Fruit fly (Drosophila melanogaster) whole organism, embryonic: ENCODE data around the gene eIF4A.

Experiments used
- Adf1 ChIP-seq: fragments of 200-800 bp; sonication (Bioruptor generic); IDR thresholded peaks from 2 replicates; pipeline ENCODE4 v1.3.6; 2022; ENCODE audit warnings: missing biosample characterization, missing genetic modification characterization
- B-H2 ChIP-seq: fragments of 200-800 bp; sonication (Bioruptor generic); optimal IDR thresholded peaks from 2 replicates; lab custom pipeline; 2018; ENCODE audit warnings: missing biosample characterization, mild to moderate bottlenecking, missing genetic modification characterization
- Blimp-1 ChIP-seq: fragments of 200-800 bp; sonication (Bioruptor generic); optimal IDR thresholded peaks from 3 replicates; lab custom pipeline; 2018; ENCODE audit warnings: missing biosample characterization, missing genetic modification characterization, mild to moderate bottlenecking, moderate library complexity, missing genetic modification reagents
- CG11093 ChIP-seq: fragments of 200-800 bp; sonication (Bioruptor generic); IDR thresholded peaks from 3 replicates; pipeline ENCODE4 v1.3.6; 2022; ENCODE audit warnings: missing biosample characterization, missing genetic modification characterization
- CG11456 ChIP-seq: fragments of 200-800 bp; sonication (Bioruptor generic); IDR thresholded peaks from 3 replicates; pipeline ENCODE4 v1.3.6; 2022; ENCODE audit warnings: missing biosample characterization, missing genetic modification characterization
- CG30431 ChIP-seq: fragments of 200-800 bp; sonication (Bioruptor generic); optimal IDR thresholded peaks from 2 replicates; lab custom pipeline; 2017; ENCODE audit warnings: missing biosample characterization, missing genetic modification characterization
- CG34422 ChIP-seq: fragments of 200-800 bp; sonication (Bioruptor generic); IDR thresholded peaks from 3 replicates; pipeline ENCODE4 v1.3.6; 2022; ENCODE audit warnings: missing biosample characterization, missing genetic modification characterization
- CG4617 ChIP-seq: fragments of 200-800 bp; sonication (Bioruptor generic); optimal IDR thresholded peaks from 3 replicates; lab custom pipeline; 2016; ENCODE audit warnings: missing biosample characterization, missing genetic modification characterization, borderline replicate concordance
- CG4730 ChIP-seq: fragments of 200-800 bp; sonication (Bioruptor generic); IDR thresholded peaks from 2 replicates; pipeline ENCODE4 v1.3.6; 2022; ENCODE audit warnings: missing biosample characterization, missing genetic modification characterization
- CG5953 ChIP-seq: fragments of 200-800 bp; sonication (Bioruptor generic); IDR thresholded peaks from 2 replicates; pipeline ENCODE4 v1.3.6; 2022; ENCODE audit warnings: missing biosample characterization, missing genetic modification characterization
- CG6689 ChIP-seq: fragments of 200-800 bp; sonication (Bioruptor generic); IDR thresholded peaks from 2 replicates; pipeline ENCODE4 v1.3.6; 2022; ENCODE audit warnings: missing biosample characterization, missing genetic modification characterization
- CG6765 ChIP-seq: fragments of 200-800 bp; sonication (Bioruptor generic); optimal IDR thresholded peaks from 3 replicates; lab custom pipeline; 2017; ENCODE audit warnings: missing biosample characterization, mild to moderate bottlenecking, missing genetic modification characterization
- CG6791 ChIP-seq: fragments of 200-800 bp; sonication (Bioruptor generic); IDR thresholded peaks from 3 replicates; pipeline ENCODE4 v1.3.6; 2022; ENCODE audit warnings: missing biosample characterization, missing genetic modification characterization; ENCODE audit not compliant: partially characterized antibody
- CG7786 ChIP-seq: fragments of 200-800 bp; sonication (Bioruptor generic); optimal IDR thresholded peaks from 2 replicates; lab custom pipeline; 2016; ENCODE audit warnings: missing biosample characterization, missing genetic modification characterization
- CG9797 ChIP-seq: fragments of 200-800 bp; sonication (Bioruptor generic); optimal IDR thresholded peaks from 3 replicates; lab custom pipeline; 2018; ENCODE audit warnings: missing biosample characterization, mild to moderate bottlenecking, missing genetic modification characterization
- Doc2 ChIP-seq: fragments of 200-800 bp; sonication (Bioruptor generic); IDR thresholded peaks from 2 replicates; pipeline ENCODE4 v1.3.6; 2022; ENCODE audit warnings: missing biosample characterization, missing genetic modification characterization
- Gsc ChIP-seq: fragments of 200-800 bp; sonication (Bioruptor generic); IDR thresholded peaks from 2 replicates; pipeline ENCODE4 v1.3.6; 2022; ENCODE audit warnings: missing biosample characterization, missing genetic modification characterization
- Hr39 ChIP-seq: fragments of >200 bp; optimal IDR thresholded peaks from 2 replicates; lab custom pipeline; 2017
- MESR4 ChIP-seq: fragments of 200-800 bp; sonication (Bioruptor generic); optimal IDR thresholded peaks from 2 replicates; lab custom pipeline; 2018; ENCODE audit warnings: missing biosample characterization, mild to moderate bottlenecking, missing genetic modification characterization, moderate library complexity
- Med ChIP-seq: fragments of 200-800 bp; sonication (Bioruptor generic); peaks from one replicate; lab custom pipeline; 2016; ENCODE audit warnings: missing biosample characterization, missing genetic modification characterization, mild to moderate bottlenecking, inconsistent platforms, moderate library complexity
- Nf-YA ChIP-seq: fragments of 200-800 bp; sonication (Bioruptor generic); IDR thresholded peaks from 2 replicates; pipeline ENCODE4 v1.3.6; 2022; ENCODE audit warnings: missing biosample characterization, missing genetic modification characterization
- Pdp1 ChIP-seq, 2 experiments: fragments of 200-800 bp; sonication (Bioruptor generic); optimal IDR thresholded peaks; 3 replicates each; lab custom pipeline; 2016; ENCODE audit warnings: missing biosample characterization in 2 of 2, missing genetic modification characterization in 2 of 2, mild to moderate bottlenecking in 1 of 2, moderate library complexity in 1 of 2
- Sox102F ChIP-seq: fragments of 200-800 bp; sonication (Bioruptor generic); optimal IDR thresholded peaks from 2 replicates; lab custom pipeline; 2018; ENCODE audit warnings: missing biosample characterization, mild to moderate bottlenecking, missing genetic modification characterization, moderate library complexity
- bbx ChIP-seq: fragments of 200-800 bp; sonication (Bioruptor generic); IDR thresholded peaks from 2 replicates; pipeline ENCODE4 v1.3.6; 2022; ENCODE audit warnings: missing biosample characterization, missing genetic modification characterization; ENCODE audit not compliant: partially characterized antibody
- btn ChIP-seq: fragments of 200-800 bp; sonication (Bioruptor generic); optimal IDR thresholded peaks from 2 replicates; lab custom pipeline; 2016; ENCODE audit warnings: missing biosample characterization, missing genetic modification characterization
- crol ChIP-seq: fragments of 200-800 bp; sonication (Bioruptor generic); IDR thresholded peaks from 2 replicates; pipeline ENCODE4 v1.3.6; 2022; ENCODE audit warnings: missing biosample characterization, missing genetic modification characterization
- fd3F ChIP-seq: fragments of 200-800 bp; sonication (Bioruptor generic); optimal IDR thresholded peaks from 2 replicates; lab custom pipeline; 2018; ENCODE audit warnings: missing biosample characterization, mild to moderate bottlenecking, missing genetic modification characterization, moderate library complexity
- gcm ChIP-seq: fragments of 200-800 bp; sonication (Bioruptor generic); optimal IDR thresholded peaks from 2 replicates; lab custom pipeline; 2019; ENCODE audit warnings: missing biosample characterization, mild to moderate bottlenecking, missing genetic modification characterization, moderate library complexity
- gsb ChIP-seq: fragments of 200-800 bp; sonication (Bioruptor generic); IDR thresholded peaks from 2 replicates; pipeline ENCODE4 v1.3.6; 2022; ENCODE audit warnings: missing biosample characterization, missing genetic modification characterization
- gt ChIP-seq: fragments of 200-800 bp; sonication (Bioruptor generic); IDR thresholded peaks from 2 replicates; pipeline ENCODE4 v1.3.6; 2022; ENCODE audit warnings: missing biosample characterization, missing genetic modification characterization
- her ChIP-seq: fragments of 200-800 bp; sonication (Bioruptor generic); optimal IDR thresholded peaks from 2 replicates; lab custom pipeline; 2016; ENCODE audit warnings: missing biosample characterization, missing genetic modification characterization
- knrl ChIP-seq: fragments of 200-800 bp; sonication (Bioruptor generic); IDR thresholded peaks from 3 replicates; pipeline ENCODE4 v1.3.6; 2022; ENCODE audit warnings: missing biosample characterization, missing genetic modification characterization; ENCODE audit not compliant: partially characterized antibody
- lmd ChIP-seq: fragments of 200-800 bp; sonication (Bioruptor generic); IDR thresholded peaks from 2 replicates; pipeline ENCODE4 v1.3.6; 2022; ENCODE audit warnings: missing biosample characterization, missing genetic modification characterization
- nerfin-1 ChIP-seq: fragments of 200-800 bp; sonication (Bioruptor generic); optimal IDR thresholded peaks from 3 replicates; lab custom pipeline; 2019; ENCODE audit warnings: missing biosample characterization, mild to moderate bottlenecking, missing genetic modification characterization, moderate library complexity
- nerfin-2 ChIP-seq: fragments of 200-800 bp; sonication (Bioruptor generic); IDR thresholded peaks from 2 replicates; pipeline ENCODE4 v1.3.6; 2022; ENCODE audit warnings: missing biosample characterization, missing genetic modification characterization; ENCODE audit not compliant: partially characterized antibody
- otp ChIP-seq: fragments of 200-800 bp; sonication (Bioruptor generic); IDR thresholded peaks from 3 replicates; pipeline ENCODE4, ENCODE4 v1.3.6; 2022; ENCODE audit warnings: missing biosample characterization, missing genetic modification characterization
- sens ChIP-seq: fragments of 200-800 bp; sonication (Bioruptor generic); peaks from one replicate; lab custom pipeline; 2016; ENCODE audit warnings: missing biosample characterization, missing genetic modification characterization
- sisA ChIP-seq: fragments of 200-800 bp; sonication (Bioruptor generic); IDR thresholded peaks from 2 replicates; pipeline ENCODE4 v1.3.6; 2022; ENCODE audit warnings: missing biosample characterization, missing genetic modification characterization
- sob ChIP-seq: fragments of 200-800 bp; sonication (Bioruptor generic); IDR thresholded peaks from 2 replicates; pipeline ENCODE4 v1.3.6; 2022; ENCODE audit warnings: missing biosample characterization, missing genetic modification characterization
- ssp ChIP-seq: fragments of 200-800 bp; sonication (Bioruptor generic); IDR thresholded peaks from 2 replicates; pipeline ENCODE4 v1.3.6; 2022; ENCODE audit warnings: missing biosample characterization, missing genetic modification characterization
- twi ChIP-seq: fragments of 200-800 bp; optimal IDR thresholded peaks from 2 replicates; lab custom pipeline; 2019; ENCODE audit warnings: missing biosample characterization, mild to moderate bottlenecking, missing genetic modification characterization, moderate library complexity
- zen2 ChIP-seq: fragments of 200-800 bp; sonication (Bioruptor generic); IDR thresholded peaks from 3 replicates; pipeline ENCODE4 v1.3.6; 2022; ENCODE audit warnings: missing biosample characterization, missing genetic modification characterization; ENCODE audit not compliant: partially characterized antibody

eIF4A gene

dm6 chr2L:5958581-5959177 is 22.9 kb upstream of the eIF4A start, which contains the start of gene Vm26Ac:
Vm26Ac (minus strand) TSS chr2L:5958631.
- no peak for TF ChIP-seq gt
- TF ChIP-seq knrl (GFP tag; lab: Robert Waterston, UW) = no peak
- TF ChIP-seq nerfin-2 (GFP tag; lab: Robert Waterston, UW) = 0 out of 2 replicates have a peak, but pooled peaks have one; percentile 30
- TF ChIP-seq CG9797 (GFP tag; lab: Kevin White, UChicago) = no peak
- no peak for TF ChIP-seq Nf-YA (GFP tag; lab: Robert Waterston, UW)
- TF ChIP-seq crol (GFP tag; lab: Robert Waterston, UW) = no peak
- no peak for TF ChIP-seq Adf1 (GFP tag; lab: Robert Waterston, UW)
- TF ChIP-seq CG4617 (GFP tag; lab: Kevin White, UChicago) = no peak
- TF ChIP-seq, all 482 proteins: peak for 1

- TF ChIP-seq CG7786 (GFP tag; lab: Kevin White, UChicago) = no peak
- TF ChIP-seq ssp = peak; percentile 15; the same call in 1 of the 2 replicates
- TF ChIP-seq Hr39 (lab: Kevin White, UChicago) = peak; percentile 43
- peak; percentile 32 for TF ChIP-seq sens (GFP tag; lab: Kevin White, UChicago)
- TF ChIP-seq CG30431 (GFP tag; lab: Kevin White, UChicago) = no peak
- no peak for TF ChIP-seq gt
- 0 out of 2 replicates have a peak, but pooled peaks have one; percentile 9 for TF ChIP-seq CG6689 (GFP tag; lab: Robert Waterston, UW)
- TF ChIP-seq Gsc (GFP tag; lab: Robert Waterston, UW) = 0 out of 2 replicates have a peak, but pooled peaks have one; percentile 13
- TF ChIP-seq Med (GFP tag; lab: Kevin White, UChicago) = peak; percentile 61
- no peak for TF ChIP-seq her (GFP tag; lab: Kevin White, UChicago)
- 0 out of 3 replicates have a peak, but pooled peaks have one; percentile 53 for TF ChIP-seq CG11093
Observed at dm6 chr2L:5959863-5960658, 21.5 kb upstream of the eIF4A start, which contains the start of gene Vm26Aa. Vm26Aa (minus strand) TSS chr2L:5960340.

- TF ChIP-seq nerfin-1 (tag; lab: Kevin White, UChicago) (no peak), CG5953 (no peak), twi (tag; lab: Kevin White, UChicago) (peak; percentile 72), sisA (0 out of 2 replicates have a peak, but pooled peaks have one; percentile 7), bbx (peak; percentile 30; the same call in 1 of the 2 replicates), knrl (GFP tag; lab: Robert Waterston, UW) (no peak), btn (GFP tag; lab: Kevin White, UChicago) (no peak), gsb (GFP tag; lab: Robert Waterston, UW) (no peak), zen2 (GFP tag; lab: Robert Waterston, UW) (0 out of 3 replicates have a peak, but pooled peaks have one; percentile 16), Med (GFP tag; lab: Kevin White, UChicago) (peak; percentile 13), Sox102F (no peak), Pdp1 (GFP tag; optimal IDR thresholded peaks at IDR 0.05; lab: Kevin White, UChicago) (peak in 1 of 2 experiments; percentile 57), B-H2 (GFP tag; lab: Kevin White, UChicago) (no peak), CG34422 (GFP tag; lab: Robert Waterston, UW) (no peak), crol (GFP tag; lab: Robert Waterston, UW) (peak; percentile 39; the same call in 1 of the 2 replicates), Doc2 (GFP tag; lab: Robert Waterston, UW) (no peak), sob (GFP tag; lab: Robert Waterston, UW) (no peak), CG11456 (GFP tag; lab: Robert Waterston, UW) (no peak), lmd (GFP tag; lab: Robert Waterston, UW) (no peak), Blimp-1 (GFP tag; lab: Kevin White, UChicago) (peak; percentile 87), CG6765 (GFP tag; lab: Kevin White, UChicago) (no peak), fd3F (GFP tag; lab: Kevin White, UChicago) (no peak), CG6791 (GFP tag; lab: Robert Waterston, UW) (no peak), CG11093 (no peak), gcm (GFP tag; lab: Kevin White, UChicago) (peak; percentile 24), otp (GFP tag; lab: Robert Waterston, UW) (no peak), MESR4 (GFP tag; lab: Kevin White, UChicago) (no peak), CG4730 (GFP tag; lab: Robert Waterston, UW) (no peak)
Observed at dm6 chr2L:5961169-5961918, 20.2 kb upstream of the eIF4A start.
